Worm (Caenorhabditis elegans) whole organism, late embryonic: ENCODE measurements around the gene fbxa-172.

Experiments used
- ceh-14 ChIP-seq: sonication (generic microtip); optimal IDR thresholded peaks from 2 replicates; lab custom pipeline; 2016; ENCODE audit warnings: missing genotype, missing genetic modification characterization, missing compliant biosample characterization
- lin-11 ChIP-seq: fragments of 200-800 bp; sonication (Bioruptor generic); optimal IDR thresholded peaks from 2 replicates; lab custom pipeline; 2018; ENCODE audit warnings: mild to moderate bottlenecking, missing genetic modification characterization, missing compliant biosample characterization
- nhr-11 ChIP-seq: fragments of 150-350 bp; optimal IDR thresholded peaks from 2 replicates; lab custom pipeline; 2014; ENCODE audit warnings: missing biosample characterization, missing genetic modification characterization
- pag-3 ChIP-seq: sonication (generic microtip); optimal IDR thresholded peaks from 2 replicates; lab custom pipeline; 2016; ENCODE audit warnings: missing compliant biosample characterization, missing genetic modification characterization, borderline replicate concordance
- unc-55 ChIP-seq: sonication (generic microtip); optimal IDR thresholded peaks from 2 replicates; lab custom pipeline; 2017; ENCODE audit warnings: missing biosample characterization, missing genetic modification reagents, missing genetic modification characterization

DNA sequence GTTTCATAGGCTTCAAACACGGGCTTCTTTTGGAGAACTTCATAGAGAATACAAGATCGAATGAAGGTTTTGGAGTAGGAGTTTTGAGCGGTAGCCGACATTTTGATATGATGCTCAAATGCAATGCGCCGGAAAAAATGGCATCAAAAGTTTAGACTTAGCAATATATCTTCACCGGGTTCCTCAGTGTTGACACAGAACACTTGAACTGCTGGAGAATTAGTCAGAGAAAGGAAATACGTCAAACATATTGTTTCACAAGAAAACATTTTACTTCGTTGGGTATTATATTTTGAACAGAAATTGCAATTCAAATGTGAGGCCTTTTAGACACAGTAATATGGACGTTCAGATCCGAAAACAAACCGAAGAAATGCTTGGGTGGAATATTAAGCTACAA lies 669 bp upstream of the fbxa-172 start, which contains the start of gene fbxa-174:
- TF ChIP-seq ceh-14 (tag; lab: Kevin White, UChicago) (no peak), unc-55 (no peak), lin-11 (tag; lab: Kevin White, UChicago) (no peak), nhr-11 (tag; lab: Kevin White, UChicago) (no peak), pag-3 (tag; lab: Kevin White, UChicago) (no peak)
